Fruit fly (Drosophila melanogaster): Measurements from ENCODE around the gene amd.

amd gene

dm6 chr2L:19098668-19099067 is 11.3 kb upstream of the amd start (continued):
- no peak for TF ChIP-seq BtbVII (GFP tag; optimal IDR thresholded peaks at IDR 0.05)
- no peak for TF ChIP-seq bowl (GFP tag; IDR thresholded peaks at IDR 0.05)
- peak; percentile 2 for TF ChIP-seq lab (GFP tag; optimal IDR thresholded peaks at IDR 0.05)
- TF ChIP-seq Pdp1 (GFP tag; optimal IDR thresholded peaks at IDR 0.05): no peak
- no peak for TF ChIP-seq trem (tag; optimal IDR thresholded peaks at IDR 0.05)
- no peak for TF ChIP-seq CG3407 (GFP tag; optimal IDR thresholded peaks at IDR 0.05)
- no peak for TF ChIP-seq CG30431 (GFP tag; optimal IDR thresholded peaks at IDR 0.05)
- no peak for TF ChIP-seq CG14710 (tag; optimal IDR thresholded peaks at IDR 0.05)
- TF ChIP-seq Oli (tag; optimal IDR thresholded peaks at IDR 0.05): no peak
- peak; percentile 82; the same call in 1 of the 2 replicates for TF ChIP-seq Lim3 (GFP tag; IDR thresholded peaks at IDR 0.05)

- no peak for TF ChIP-seq Dek (tag; optimal IDR thresholded peaks at IDR 0.05)
- TF ChIP-seq CG17568 (GFP tag; optimal IDR thresholded peaks at IDR 0.05): no peak
- no peak for TF ChIP-seq dimm (GFP tag; IDR thresholded peaks at IDR 0.05)
- no peak for TF ChIP-seq ssp (GFP tag; IDR thresholded peaks at IDR 0.05)
- no peak for TF ChIP-seq CG8281 (tag; optimal IDR thresholded peaks at IDR 0.05)
- no peak for TF ChIP-seq CoRest (tag; optimal IDR thresholded peaks at IDR 0.05)
- TF ChIP-seq Nf-YA (GFP tag; IDR thresholded peaks at IDR 0.05): no peak
- no peak for TF ChIP-seq CG17361 (GFP tag; IDR thresholded peaks at IDR 0.05)
- no peak for TF ChIP-seq unc-4 (GFP tag; IDR thresholded peaks at IDR 0.05; ENCODE audit: partially characterized antibody)
- TF ChIP-seq CG30403 (GFP tag; optimal IDR thresholded peaks at IDR 0.05): no peak
- no peak for TF ChIP-seq da (GFP tag; optimal IDR thresholded peaks at IDR 0.05)
These were observed 8.2 kb upstream of the amd start, which contains the start of the genes CG17344 and CG43731 for dm6 chr2L:19101744-19102143. CG17344 (plus strand) TSS chr2L:19102044. CG43731 (plus strand) TSS chr2L:19102044.

- TF ChIP-seq sr (GFP tag; IDR thresholded peaks at IDR 0.05) (no peak), pita (GFP tag; optimal IDR thresholded peaks at IDR 0.05) (no peak), CG30431 (GFP tag; optimal IDR thresholded peaks at IDR 0.05) (no peak), pros (GFP tag; optimal IDR thresholded peaks at IDR 0.05) (peak; percentile 79), kni (GFP tag; optimal IDR thresholded peaks at IDR 0.05) (peak; percentile 40), fd102C (GFP tag; optimal IDR thresholded peaks at IDR 0.05) (peak; percentile 4), crp (GFP tag; optimal IDR thresholded peaks at IDR 0.05) (no peak), CG15479 (GFP tag; optimal IDR thresholded peaks at IDR 0.05) (peak; percentile 19), fd64A (GFP tag; optimal IDR thresholded peaks at IDR 0.05) (no peak), Dfd (GFP tag; optimal IDR thresholded peaks at IDR 0.05) (no peak), CG10654 (GFP tag; optimal IDR thresholded peaks at IDR 0.05) (no peak), Sry-δ (GFP tag; optimal IDR thresholded peaks at IDR 0.05) (no peak), Awh (GFP tag; IDR thresholded peaks at IDR 0.05) (0 out of 2 replicates have a peak, but pooled peaks have one; percentile 48), pb (GFP tag; optimal IDR thresholded peaks at IDR 0.05) (no peak), al (GFP tag; IDR thresholded peaks at IDR 0.05) (no peak), nerfin-1 (tag; optimal IDR thresholded peaks at IDR 0.05) (peak; percentile 45), Eip74EF (GFP tag; optimal IDR thresholded peaks at IDR 0.05) (no peak), Med (GFP tag) (peak; percentile 34), Abd-B (GFP tag; optimal IDR thresholded peaks at IDR 0.05) (no peak), shn (GFP tag; optimal IDR thresholded peaks at IDR 0.05) (no peak), Nf-YB (GFP tag; optimal IDR thresholded peaks at IDR 0.05) (peak; percentile 4), CG2889 (GFP tag; IDR thresholded peaks at IDR 0.05) (no peak), CG12659 (GFP tag; optimal IDR thresholded peaks at IDR 0.05) (no peak), dmrt11E (tag; optimal IDR thresholded peaks at IDR 0.05) (no peak), Kr (GFP tag; optimal IDR thresholded peaks at IDR 0.05) (peak; percentile 78), crol (GFP tag; IDR thresholded peaks at IDR 0.05) (peak; percentile 84), Neu2 (GFP tag; optimal IDR thresholded peaks at IDR 0.05; ENCODE audit: borderline replicate concordance) (no peak)
These were observed 6.6 kb upstream of the amd start for dm6 chr2L:19103176-19103921.
